Worm (Caenorhabditis elegans) whole organism, L1 larva: Measurements from ENCODE around the gene clec-41.
A peak's percentile ranks its signal among the peaks of the same experiment; 100 is the strongest.

Source experiments
- blmp-1 ChIP-seq: fragments of 150-350 bp; optimal IDR thresholded peaks from 2 replicates; lab custom pipeline; 2014; ENCODE audit warnings: missing biosample characterization, missing genetic modification characterization
- ceh-82 ChIP-seq, 3 experiments: fragments of 150-350 bp in 1 of 3; sonication (generic microtip) in 2 of 3; optimal IDR thresholded peaks; 2 replicates each; lab custom pipeline; 2014 to 2017; ENCODE audit warnings: missing biosample characterization in 3 of 3, missing genetic modification characterization in 3 of 3
- dpl-1 ChIP-seq, 3 experiments: fragments of 150-350 bp in 2 of 3; sonication (generic microtip) in 1 of 3; optimal IDR thresholded peaks; 2 replicates each; lab custom pipeline; 2014 to 2017; ENCODE audit warnings: missing biosample characterization in 3 of 3, missing genetic modification characterization in 3 of 3, missing genetic modification reagents in 3 of 3
- efl-1 ChIP-seq, 4 experiments: fragments of 150-350 bp; optimal IDR thresholded peaks in 3 of 4; peaks in 1 of 4; 1 replicate in 1 of 4; 2 replicates in 3 of 4; lab custom pipeline; 2014; ENCODE audit warnings: missing biosample characterization in 2 of 4, missing genetic modification characterization in 2 of 4, missing genetic modification reagents in 2 of 4
- egl-27 ChIP-seq, 2 experiments: fragments of 150-350 bp in 1 of 2; sonication (generic microtip); optimal IDR thresholded peaks; 3 replicates each; lab custom pipeline; 2017 to 2018; ENCODE audit warnings: missing biosample characterization in 2 of 2, missing genetic modification characterization in 2 of 2, missing genetic modification reagents in 2 of 2
- jun-1 ChIP-seq: fragments of 150-350 bp; optimal IDR thresholded peaks from 2 replicates; lab custom pipeline; 2014; ENCODE audit warnings: missing biosample characterization, missing genetic modification reagents, missing genetic modification characterization
- pqm-1 ChIP-seq: sonication (generic microtip); optimal IDR thresholded peaks from 3 replicates; lab custom pipeline; 2017; ENCODE audit warnings: missing biosample characterization, missing genetic modification characterization
- rnt-1 ChIP-seq: sonication (generic microtip); optimal IDR thresholded peaks from 2 replicates; lab custom pipeline; 2016; ENCODE audit warnings: mild to moderate bottlenecking, missing genetic modification characterization, moderate library complexity, missing compliant biosample characterization
- sup-37 ChIP-seq: fragments of 200-800 bp; sonication (Bioruptor generic); optimal IDR thresholded peaks from 2 replicates; lab custom pipeline; 2018; ENCODE audit warnings: mild to moderate bottlenecking, missing genetic modification characterization, missing compliant biosample characterization
- unc-86 ChIP-seq: sonication (generic microtip); optimal IDR thresholded peaks from 2 replicates; lab custom pipeline; 2016; ENCODE audit warnings: missing genetic modification characterization, missing compliant biosample characterization
- xbp-1 ChIP-seq: sonication (generic microtip); optimal IDR thresholded peaks from 2 replicates; lab custom pipeline; 2016; ENCODE audit warnings: missing genetic modification characterization, missing compliant biosample characterization
- ztf-11 ChIP-seq, 2 experiments: sonication (generic microtip); optimal IDR thresholded peaks; 2 replicates each; lab custom pipeline; 2016 to 2017; ENCODE audit warnings: missing genetic modification characterization in 2 of 2, missing biosample characterization in 1 of 2, missing compliant biosample characterization in 1 of 2

- TF ChIP-seq blmp-1: no peak
- no peak for TF ChIP-seq sup-37
- no peak for TF ChIP-seq ztf-11 (tag; optimal IDR thresholded peaks at IDR 0.05; lab: Kevin White, UChicago)
- TF ChIP-seq efl-1 (optimal IDR thresholded peaks at IDR 0.05; lab: Kevin White, UChicago): peak in 1 of 2 experiments; percentile 2
- no peak for TF ChIP-seq efl-1 (GFP tag; optimal IDR thresholded peaks at IDR 0.05 in 1 of 2; lab: Kevin White, UChicago)
- no peak for TF ChIP-seq egl-27 (tag; optimal IDR thresholded peaks at IDR 0.05; lab: Kevin White, UChicago)
- no peak for TF ChIP-seq unc-86 (tag; lab: Kevin White, UChicago)
- TF ChIP-seq dpl-1 (GFP tag; optimal IDR thresholded peaks at IDR 0.05; lab: Kevin White, UChicago): no peak
- no peak for TF ChIP-seq pqm-1 (tag; lab: Kevin White, UChicago)
- TF ChIP-seq ceh-82 (tag; optimal IDR thresholded peaks at IDR 0.05; lab: Kevin White, UChicago): no peak
- no peak for TF ChIP-seq xbp-1
- TF ChIP-seq jun-1 (tag; lab: Kevin White, UChicago): no peak
- no peak for TF ChIP-seq rnt-1 (tag; lab: Kevin White, UChicago)
Measured at ce11 chrV:13162885-13163284, 25.0 kb upstream of the clec-41 start.
